Fruit fly (Drosophila melanogaster): ENCODE data around the gene Cyp4e3.

Cyp4e3 gene

DNA sequence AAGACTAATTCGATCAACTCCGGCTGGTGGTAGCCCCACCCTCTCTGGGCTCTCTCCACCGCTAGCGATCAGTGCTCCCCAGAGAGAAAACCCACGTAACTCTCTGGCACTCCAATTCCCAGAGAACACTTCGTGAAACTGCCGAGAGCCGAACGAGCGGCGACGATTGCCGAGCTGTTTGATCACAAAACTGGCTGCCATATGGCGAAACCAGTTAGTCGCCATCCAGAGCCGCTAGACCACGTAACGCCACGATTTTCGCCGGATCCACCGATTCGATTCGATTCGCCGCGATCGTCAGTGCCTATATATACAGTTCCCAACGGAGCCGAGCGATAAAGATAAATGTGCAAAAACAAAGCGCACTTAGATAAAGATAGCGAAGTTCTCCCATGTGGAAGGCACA lies 32.3 kb upstream of the Cyp4e3 start, which contains the start of gene IP3K1 (continued):
- TF ChIP-seq grn (GFP tag; optimal IDR thresholded peaks at IDR 0.05) (peak; percentile 60), GATAe (GFP tag; conservative IDR thresholded peaks at IDR 0.05) (peak; percentile 37; the same call in 1 of the 2 replicates), Xrp1 (GFP tag; IDR thresholded peaks at IDR 0.05) (0 out of 2 replicates have a peak, but pooled peaks have one; percentile 34), CG9797 (GFP tag; optimal IDR thresholded peaks at IDR 0.05) (no peak), exex (tag; optimal IDR thresholded peaks at IDR 0.05) (peak; percentile 47), Dip3 (GFP tag; optimal IDR thresholded peaks at IDR 0.05) (no peak), Max (GFP tag; optimal IDR thresholded peaks at IDR 0.05) (no peak), CG11398 (GFP tag; optimal IDR thresholded peaks at IDR 0.05) (peak; percentile 36), CG10959 (GFP tag; IDR thresholded peaks at IDR 0.05) (no peak), dimm (GFP tag; IDR thresholded peaks at IDR 0.05) (no peak), HLH54F (GFP tag; optimal IDR thresholded peaks at IDR 0.05) (peak; percentile 28), pb (GFP tag; optimal IDR thresholded peaks at IDR 0.05) (peak; percentile 50), CG2875 (GFP tag; optimal IDR thresholded peaks at IDR 0.05) (peak; percentile 16), Asciz (GFP tag; optimal IDR thresholded peaks at IDR 0.05) (no peak), CG4707 (GFP tag; optimal IDR thresholded peaks at IDR 0.05) (peak; percentile 8), peb (GFP tag; IDR thresholded peaks at IDR 0.05) (no peak), CG16779 (GFP tag; IDR thresholded peaks at IDR 0.05) (peak; percentile 48; the same call in 1 of the 2 replicates), unpg (GFP tag; optimal IDR thresholded peaks at IDR 0.05) (peak; percentile 36), NK7.1 (GFP tag; optimal IDR thresholded peaks at IDR 0.05) (peak; percentile 29), unc-4 (GFP tag; IDR thresholded peaks at IDR 0.05; ENCODE audit: partially characterized antibody) (peak; percentile 60), CG8089 (GFP tag; optimal IDR thresholded peaks at IDR 0.05) (no peak), btn (GFP tag; optimal IDR thresholded peaks at IDR 0.05) (peak; percentile 24), odd (GFP tag; optimal IDR thresholded peaks at IDR 0.05) (peak; percentile 59), slbo (GFP tag; IDR thresholded peaks at IDR 0.05) (peak; percentile 55), CG13296 (GFP tag; optimal IDR thresholded peaks at IDR 0.05) (peak; percentile 28), CG12659 (GFP tag; optimal IDR thresholded peaks at IDR 0.05) (peak; percentile 15), CG11456 (GFP tag; IDR thresholded peaks at IDR 0.05) (peak; percentile 45; the same call in 1 of the 3 replicates), CG17912 (GFP tag; optimal IDR thresholded peaks at IDR 0.05) (peak; percentile 72), wek (GFP tag; optimal IDR thresholded peaks at IDR 0.05) (peak; percentile 24), al (GFP tag; IDR thresholded peaks at IDR 0.05) (no peak), CG6689 (GFP tag; IDR thresholded peaks at IDR 0.05) (no peak), CG7357 (GFP tag; IDR thresholded peaks at IDR 0.05) (no peak), Nf-YA (GFP tag; IDR thresholded peaks at IDR 0.05) (peak; percentile 44; the same call in 1 of the 2 replicates), CrebB (tag; optimal IDR thresholded peaks at IDR 0.05) (peak; percentile 61), CG7963 (GFP tag; IDR thresholded peaks at IDR 0.05; ENCODE audit: partially characterized antibody) (peak; percentile 52; the same call in 1 of the 3 replicates), ttk (GFP tag; IDR thresholded peaks at IDR 0.05) (peak; percentile 29; the same call in 1 of the 2 replicates), CG18599 (GFP tag; optimal IDR thresholded peaks at IDR 0.05) (peak; percentile 45), ATbp (GFP tag; optimal IDR thresholded peaks at IDR 0.05) (no peak), Hr3 (GFP tag; optimal IDR thresholded peaks at IDR 0.05) (no peak), sens (GFP tag) (peak; percentile 87), Eip74EF (GFP tag; optimal IDR thresholded peaks at IDR 0.05) (peak in 1 of 2 experiments; percentile 61), Stat92E (GFP tag; optimal IDR thresholded peaks at IDR 0.05) (peak in 1 of 3 experiments; percentile 65), ac (GFP tag; optimal IDR thresholded peaks at IDR 0.05) (no peak), Vsx1 (GFP tag; optimal IDR thresholded peaks at IDR 0.05) (peak; percentile 11), seq (GFP tag; IDR thresholded peaks at IDR 0.05) (peak; percentile 43; the same call in 1 of the 2 replicates), CG33213 (GFP tag; optimal IDR thresholded peaks at IDR 0.05) (no peak), rib (GFP tag; IDR thresholded peaks at IDR 0.05) (peak; percentile 67), CG6175 (GFP tag; IDR thresholded peaks at IDR 0.05) (0 out of 3 replicates have a peak, but pooled peaks have one; percentile 45), CG1024 (GFP tag; IDR thresholded peaks at IDR 0.05) (peak; percentile 3; the same call in 1 of the 2 replicates), Side (GFP tag; optimal IDR thresholded peaks at IDR 0.05) (peak; percentile 28)

All from whole organism, embryonic.